Fruit fly (Drosophila melanogaster) whole organism: Measurements from ENCODE around the gene CG43074.

Experiments
- CG8478 ChIP-seq: fragments of >200 bp; optimal IDR thresholded peaks from 2 replicates; lab custom pipeline; 2018; ENCODE audit warnings: inconsistent platforms
- Dll ChIP-seq: fragments of >200 bp; optimal IDR thresholded peaks from 2 replicates; lab custom pipeline; 2017
- EcR ChIP-seq, 2 experiments: fragments of >200 bp; optimal IDR thresholded peaks; 2 replicates each; lab custom pipeline; 2017; ENCODE audit warnings: missing biosample characterization in 2 of 2, missing genetic modification characterization in 2 of 2, missing genetic modification reagents in 2 of 2
- pan ChIP-seq: fragments of >200 bp; optimal IDR thresholded peaks from 2 replicates; lab custom pipeline; 2017
- psq ChIP-seq: fragments of >200 bp; optimal IDR thresholded peaks from 2 replicates; lab custom pipeline; 2017
- usp ChIP-seq: fragments of >200 bp; optimal IDR thresholded peaks from 2 replicates; lab custom pipeline; 2017; ENCODE audit warnings: missing biosample characterization, missing genetic modification characterization, mixed read lengths

Gene CG43074

DNA sequence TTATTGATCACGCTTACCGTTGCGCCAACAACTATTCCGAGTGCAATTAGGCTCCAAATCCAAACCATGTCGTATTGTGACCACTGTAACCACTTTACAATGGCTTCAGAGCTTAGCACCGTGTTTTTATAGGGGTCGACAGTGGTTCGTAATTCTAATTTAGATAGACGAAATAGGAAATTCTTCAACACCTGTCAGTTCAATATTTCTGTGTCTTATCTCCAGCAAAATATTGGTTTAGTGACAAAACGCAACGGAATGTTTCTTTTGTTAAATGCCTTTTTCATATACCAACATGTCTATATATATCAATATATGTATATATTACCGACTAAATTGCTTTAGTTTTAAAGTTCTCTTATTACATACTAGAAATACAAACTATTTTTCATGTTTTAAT is at the start of gene CG43074:
Gene CG43074, minus strand, starts transcription at position 101 of the 400 bp plus-strand sequence.
- TF ChIP-seq EcR (GFP tag; optimal IDR thresholded peaks at IDR 0.05; lab: Kevin White, UChicago) (no peak), pan (no peak), Dll (lab: Kevin White, UChicago) (no peak), usp (GFP tag; lab: Kevin White, UChicago) (no peak), psq (lab: Kevin White, UChicago) (no peak), CG8478 (lab: Kevin White, UChicago) (no peak)

DNA sequence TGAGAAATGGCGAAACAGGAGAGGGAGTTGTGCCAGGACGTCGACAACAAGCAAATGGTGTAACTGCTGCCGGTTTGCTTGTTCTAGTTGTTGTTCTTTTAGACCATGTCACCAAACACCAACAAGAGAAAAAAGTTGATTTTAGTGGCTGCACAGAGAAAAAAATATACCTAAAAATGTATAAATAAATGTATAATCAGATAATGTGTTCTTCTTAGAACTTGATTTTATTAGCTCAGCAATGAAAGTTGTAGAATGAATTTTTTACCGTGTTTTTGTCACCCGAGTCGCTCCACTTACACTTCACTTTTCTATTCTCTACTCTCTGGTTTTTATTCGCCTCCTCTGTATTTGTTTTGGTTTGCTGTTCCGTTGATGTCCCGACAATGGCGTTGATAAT is 49.8 kb upstream of the CG43074 start:
- no peak for TF ChIP-seq pan
- no peak for TF ChIP-seq psq (lab: Kevin White, UChicago)
- TF ChIP-seq usp (GFP tag; lab: Kevin White, UChicago), result no peak
- TF ChIP-seq EcR (GFP tag; optimal IDR thresholded peaks at IDR 0.05; lab: Kevin White, UChicago), result no peak
- TF ChIP-seq Dll (lab: Kevin White, UChicago), result no peak
- no peak for TF ChIP-seq CG8478 (lab: Kevin White, UChicago)

DNA sequence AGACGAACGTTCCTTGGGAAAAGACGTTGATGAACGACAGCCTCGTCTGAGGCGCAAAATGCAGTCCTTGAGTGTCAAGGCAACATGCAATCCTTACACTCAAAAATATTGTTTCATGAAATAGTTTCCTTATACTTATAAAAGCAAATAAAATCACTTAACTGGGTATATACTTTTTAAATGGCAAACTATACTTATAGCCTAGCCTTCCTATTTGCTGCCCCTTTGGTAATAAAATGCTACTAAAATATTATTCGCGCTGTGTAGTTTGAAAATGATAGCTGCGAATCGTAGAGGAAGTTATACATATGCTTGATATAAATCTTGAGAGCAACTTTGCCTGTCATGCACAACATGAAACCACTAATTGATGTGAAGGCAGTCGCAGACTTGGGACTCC is 48.4 kb upstream of the CG43074 start:
- TF ChIP-seq pan, result no peak

DNA sequence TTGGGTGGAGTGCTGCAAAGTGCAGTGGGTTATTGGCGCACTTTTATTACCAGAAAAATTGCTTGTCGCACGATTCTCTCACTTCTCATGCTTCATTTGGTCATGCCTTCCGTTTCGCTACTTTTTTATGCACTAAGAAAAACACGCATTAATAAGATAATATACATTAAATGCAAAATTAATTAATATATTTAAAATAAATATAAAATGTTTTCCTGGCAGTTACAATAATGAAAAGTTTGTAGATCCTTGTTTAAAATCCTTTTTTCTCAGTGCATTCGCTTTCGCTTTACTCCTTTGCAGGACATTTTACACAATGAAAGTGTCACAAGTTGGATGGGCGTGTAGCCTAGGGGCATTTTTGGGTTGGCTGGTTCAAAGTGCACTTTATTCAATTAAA is 46.9 kb upstream of the CG43074 start:
- no peak for TF ChIP-seq usp (GFP tag; lab: Kevin White, UChicago)
- no peak for TF ChIP-seq EcR (GFP tag; optimal IDR thresholded peaks at IDR 0.05; lab: Kevin White, UChicago)
- no peak for TF ChIP-seq Dll (lab: Kevin White, UChicago)

DNA sequence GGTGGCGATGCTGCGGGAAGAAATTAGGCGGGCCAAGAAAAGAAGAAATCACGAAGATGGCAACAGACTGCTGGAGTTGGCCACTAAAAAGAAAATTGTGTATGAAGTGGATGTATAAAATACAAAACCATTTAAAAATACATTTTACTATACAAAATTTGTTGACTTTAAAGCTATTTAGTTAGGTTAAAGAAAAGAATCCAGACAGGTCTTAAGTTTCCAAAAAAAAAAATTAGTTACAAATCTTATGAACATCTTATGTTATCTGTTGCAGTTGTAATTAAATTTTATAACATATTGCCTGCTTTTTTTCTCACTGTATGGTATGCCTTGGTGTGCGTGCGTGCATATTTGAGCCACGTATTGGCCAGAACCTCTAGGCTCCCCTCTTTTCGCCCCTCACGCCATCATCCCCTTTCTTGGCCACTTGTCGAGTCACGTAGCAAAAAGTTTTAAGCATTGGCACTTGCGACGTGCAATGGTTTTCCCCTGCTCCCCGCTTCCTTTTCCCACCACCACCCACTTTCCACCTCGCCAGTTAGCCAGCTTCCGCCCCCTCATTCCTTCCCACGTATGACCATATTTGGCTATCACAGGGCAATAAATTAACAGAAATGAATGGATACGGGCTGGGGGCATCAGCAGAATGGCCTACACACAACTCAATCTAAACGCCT is 46.3 kb upstream of the CG43074 start:
- TF ChIP-seq EcR (GFP tag; optimal IDR thresholded peaks at IDR 0.05; lab: Kevin White, UChicago) (no peak), psq (lab: Kevin White, UChicago) (no peak), pan (no peak), usp (GFP tag; lab: Kevin White, UChicago) (no peak), Dll (lab: Kevin White, UChicago) (no peak), CG8478 (lab: Kevin White, UChicago) (no peak)

DNA sequence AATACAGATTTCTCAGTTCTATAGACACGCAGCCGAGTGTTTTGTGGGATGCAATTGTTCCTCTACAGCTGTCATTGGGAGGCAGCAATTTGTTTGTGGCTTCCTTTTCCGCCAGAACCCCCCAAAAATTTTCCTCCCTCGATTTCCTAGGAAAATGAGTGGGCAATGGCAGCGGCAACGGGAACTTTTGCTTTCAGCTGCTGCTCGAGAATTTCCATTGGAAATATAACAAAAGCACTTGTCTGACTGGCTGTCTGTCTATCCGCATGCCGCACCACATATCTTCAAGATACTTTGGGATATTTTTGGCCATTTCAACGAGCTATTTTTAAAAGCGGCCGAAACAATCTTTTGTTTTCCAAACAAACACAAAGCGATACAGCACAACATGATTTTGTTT is 39.3 kb upstream of the CG43074 start:
- no peak for TF ChIP-seq pan

DNA sequence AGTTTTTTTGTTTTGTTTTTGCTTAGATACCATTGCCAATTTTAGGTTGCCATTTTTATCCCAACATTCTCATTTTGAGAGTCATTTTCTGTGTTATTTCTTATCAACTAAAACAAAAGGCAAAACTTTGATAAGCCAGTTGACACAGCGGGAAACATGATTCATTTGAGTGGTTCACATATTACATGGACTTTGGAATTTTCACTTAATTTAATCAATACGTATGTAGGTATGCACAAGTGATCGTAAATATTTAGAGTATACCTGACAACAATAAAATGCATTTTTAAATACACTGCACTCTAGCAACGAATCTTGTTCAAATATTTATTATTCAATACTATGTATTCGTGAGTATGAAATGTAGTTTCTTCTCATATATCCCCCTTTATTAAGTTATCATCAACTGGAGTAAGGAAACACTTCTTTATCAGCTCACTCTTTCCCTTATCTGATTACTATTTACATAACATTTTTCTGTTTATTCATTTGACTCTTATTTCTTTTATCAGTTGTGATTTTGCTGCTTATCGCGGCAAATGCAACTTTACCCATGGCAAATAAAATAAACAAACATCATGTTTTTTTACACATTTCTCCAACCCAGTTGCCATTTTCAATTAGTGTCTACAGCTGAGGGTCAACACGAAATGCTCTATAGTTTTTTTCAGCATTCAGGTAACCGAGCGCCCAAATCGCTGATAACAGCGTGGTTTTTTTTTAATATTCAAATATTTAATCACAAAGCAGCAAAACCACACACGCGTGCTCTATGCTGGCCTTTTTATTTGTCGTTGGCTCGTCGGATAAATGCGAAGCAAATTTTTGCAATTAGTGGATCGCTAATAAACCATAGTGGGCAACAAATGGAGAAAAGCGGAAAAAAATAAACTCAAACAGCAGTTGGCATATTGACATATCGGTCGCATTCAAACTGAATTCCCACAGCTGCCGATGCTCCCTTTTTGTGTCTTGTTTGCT is 34.3 kb upstream of the CG43074 start:
- TF ChIP-seq CG8478 (lab: Kevin White, UChicago) (no peak), usp (GFP tag; lab: Kevin White, UChicago) (no peak), pan (no peak), EcR (GFP tag; optimal IDR thresholded peaks at IDR 0.05; lab: Kevin White, UChicago) (no peak)

DNA sequence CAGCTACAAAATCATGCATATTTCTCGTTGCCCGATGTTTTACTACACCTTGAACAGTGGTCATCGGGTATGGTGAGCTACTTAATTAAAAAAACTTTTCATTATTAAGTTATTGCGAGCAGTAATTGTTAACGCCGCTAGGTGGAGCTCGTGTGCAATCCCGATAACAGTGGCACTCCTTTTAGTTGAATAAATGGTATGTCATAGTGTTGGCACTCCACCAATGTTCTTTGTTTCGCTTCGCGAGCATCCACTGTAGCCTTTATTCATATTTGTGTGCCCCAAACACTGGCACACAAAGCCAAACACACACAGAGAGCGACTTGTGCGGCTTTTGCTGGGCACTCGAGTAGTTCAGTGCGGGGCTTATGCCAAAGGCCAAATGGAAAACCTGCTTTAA is 33.4 kb upstream of the CG43074 start:
- no peak for TF ChIP-seq psq (lab: Kevin White, UChicago)
- TF ChIP-seq usp (GFP tag; lab: Kevin White, UChicago), result no peak
- TF ChIP-seq CG8478 (lab: Kevin White, UChicago), result no peak
- no peak for TF ChIP-seq EcR (GFP tag; optimal IDR thresholded peaks at IDR 0.05; lab: Kevin White, UChicago)
- no peak for TF ChIP-seq pan
- no peak for TF ChIP-seq Dll (lab: Kevin White, UChicago)

DNA sequence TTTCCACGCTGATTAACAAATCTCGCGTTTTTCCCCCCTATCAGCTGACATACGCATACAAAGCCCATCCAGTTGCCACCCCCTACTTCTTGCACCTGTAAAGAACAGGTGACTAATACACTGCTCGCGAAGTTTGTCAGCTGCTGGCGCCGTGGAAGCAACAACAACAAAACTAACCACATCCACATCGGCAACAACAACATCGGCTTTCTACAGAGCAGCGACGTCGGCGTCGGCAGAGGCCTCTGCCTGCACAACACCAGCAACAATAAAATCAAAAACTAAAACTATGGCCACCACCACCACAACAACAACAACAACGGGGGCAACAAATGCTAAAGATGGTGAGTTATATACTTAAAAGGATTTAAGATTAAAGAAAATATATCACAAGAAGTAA is 32.0 kb upstream of the CG43074 start:
- TF ChIP-seq CG8478 (lab: Kevin White, UChicago), result no peak
- TF ChIP-seq psq (lab: Kevin White, UChicago), result no peak
- TF ChIP-seq pan, result no peak
- no peak for TF ChIP-seq Dll (lab: Kevin White, UChicago)
- no peak for TF ChIP-seq usp (GFP tag; lab: Kevin White, UChicago)
- TF ChIP-seq EcR (GFP tag; optimal IDR thresholded peaks at IDR 0.05; lab: Kevin White, UChicago), result no peak

DNA sequence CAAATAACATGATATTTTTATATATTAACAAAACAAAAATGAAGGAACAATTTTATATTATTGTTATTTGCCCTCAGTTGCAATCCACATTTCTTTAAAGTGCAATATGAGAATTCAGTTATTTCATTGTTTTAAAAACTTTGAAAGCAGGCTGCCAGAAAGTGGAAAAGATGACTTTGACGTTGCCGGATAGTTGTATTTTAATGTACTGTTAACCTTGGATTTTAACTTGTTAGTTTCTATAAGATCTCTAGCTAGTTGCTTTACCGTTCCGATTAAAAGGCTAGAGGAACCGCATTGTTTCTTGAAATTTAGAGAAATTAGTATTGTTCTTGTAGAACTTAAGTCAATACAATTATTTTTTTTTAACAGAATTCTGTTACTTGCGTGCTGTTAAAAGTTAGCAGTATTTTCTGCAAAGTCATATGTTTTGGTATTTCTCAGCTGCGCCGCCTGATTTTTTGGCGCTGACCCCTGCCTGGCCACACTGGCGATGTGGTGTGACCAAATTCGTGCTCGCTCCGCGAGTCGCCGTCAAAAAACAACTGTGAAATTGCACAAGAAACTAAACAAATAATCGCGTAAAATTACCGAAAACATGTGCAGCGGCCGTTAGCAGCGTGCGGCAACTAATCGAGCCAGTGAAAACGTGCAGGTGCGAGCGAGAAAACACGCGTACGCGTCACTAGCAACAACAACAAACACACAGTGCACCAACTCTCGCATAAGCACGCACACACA is 31.0 kb upstream of the CG43074 start, which contains the start of gene Eip63E:
Gene Eip63E, plus strand, starts transcription at position 472 of the 741 bp plus-strand sequence.
- TF ChIP-seq usp (GFP tag; lab: Kevin White, UChicago), result no peak
- TF ChIP-seq EcR (GFP tag; optimal IDR thresholded peaks at IDR 0.05; lab: Kevin White, UChicago), result no peak

DNA sequence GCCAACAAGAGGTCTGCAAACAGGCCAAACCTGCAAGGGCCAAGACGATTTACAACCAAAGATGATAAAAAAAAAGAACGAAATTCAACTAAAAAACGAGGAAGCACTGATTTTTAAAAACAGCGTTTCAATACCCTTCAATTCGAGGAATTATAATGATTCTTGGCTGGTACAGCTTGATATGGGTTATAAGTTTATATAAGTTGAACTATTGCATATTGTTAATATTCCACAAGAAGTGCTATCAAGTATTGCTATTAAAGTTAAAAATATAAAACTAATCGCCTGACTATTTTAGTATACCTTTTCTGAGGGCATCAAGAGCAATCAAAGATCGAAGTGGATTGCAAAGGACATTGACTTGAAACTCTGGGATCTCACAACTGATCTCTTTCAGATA is 29.6 kb upstream of the CG43074 start:
- TF ChIP-seq pan (no peak), CG8478 (lab: Kevin White, UChicago) (no peak), Dll (lab: Kevin White, UChicago) (no peak), usp (GFP tag; lab: Kevin White, UChicago) (no peak), EcR (GFP tag; optimal IDR thresholded peaks at IDR 0.05; lab: Kevin White, UChicago) (no peak), psq (lab: Kevin White, UChicago) (no peak)

DNA sequence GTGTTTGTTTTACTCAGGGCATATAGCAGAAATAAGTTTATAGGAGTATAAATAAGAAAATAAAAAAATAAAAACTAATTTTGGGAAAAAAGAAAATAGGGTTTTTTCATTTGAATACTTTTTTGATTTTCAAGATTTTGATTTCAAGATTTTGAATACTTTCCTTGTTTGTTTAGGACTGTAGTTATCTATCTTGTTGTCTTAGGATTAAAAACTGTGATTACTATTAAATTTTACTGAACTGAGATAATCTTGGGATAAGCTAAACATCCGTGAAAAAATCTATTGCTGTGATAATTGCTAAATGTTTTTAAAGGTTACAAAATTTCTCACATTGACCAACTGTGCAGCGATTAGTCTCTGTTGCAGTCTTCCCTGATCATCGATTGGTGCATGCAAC is 28.5 kb upstream of the CG43074 start:
- TF ChIP-seq psq (lab: Kevin White, UChicago) (no peak), Dll (lab: Kevin White, UChicago) (no peak), CG8478 (lab: Kevin White, UChicago) (no peak), usp (GFP tag; lab: Kevin White, UChicago) (no peak), pan (no peak)
